Fruit fly (Drosophila melanogaster): ENCODE measurements around the gene Con.
A peak's percentile ranks its signal among the peaks of the same experiment; 100 is the strongest.

The Con gene

dm6 chr3L:4966749-4967148 is 112.1 kb downstream of the Con start (continued):
- TF ChIP-seq Max (GFP tag; optimal IDR thresholded peaks at IDR 0.05) (no peak), D19A (tag; optimal IDR thresholded peaks at IDR 0.05) (peak; percentile 89), Fer1 (GFP tag; optimal IDR thresholded peaks at IDR 0.05) (peak; percentile 29), ssp (GFP tag; IDR thresholded peaks at IDR 0.05) (no peak), CG11504 (tag; optimal IDR thresholded peaks at IDR 0.05) (peak; percentile 46), CG7556 (GFP tag; optimal IDR thresholded peaks at IDR 0.05) (peak; percentile 29), chinmo (GFP tag; IDR thresholded peaks at IDR 0.05; ENCODE audit: partially characterized antibody) (no peak), bowl (GFP tag; IDR thresholded peaks at IDR 0.05) (no peak)

- no peak for TF ChIP-seq CG8478 (optimal IDR thresholded peaks at IDR 0.05)
- TF ChIP-seq CG4360 (GFP tag; IDR thresholded peaks at IDR 0.05) = no peak
- no peak for TF ChIP-seq CG2199 (GFP tag; IDR thresholded peaks at IDR 0.05)
- TF ChIP-seq Scr (GFP tag; IDR thresholded peaks at IDR 0.05; ENCODE audit: partially characterized antibody) = no peak
- no peak for TF ChIP-seq NfI (GFP tag; optimal IDR thresholded peaks at IDR 0.05)
- peak in 1 of 2 experiments; percentile 22 for TF ChIP-seq Hr51 (GFP tag; optimal IDR thresholded peaks at IDR 0.05)
- no peak for TF ChIP-seq vvl (GFP tag; IDR thresholded peaks at IDR 0.05)
- TF ChIP-seq CG7839 (tag; optimal IDR thresholded peaks at IDR 0.05) = peak; percentile 26
- no peak for TF ChIP-seq Lhr (GFP tag; optimal IDR thresholded peaks at IDR 0.05)
- TF ChIP-seq emc (GFP tag; optimal IDR thresholded peaks at IDR 0.05) = no peak
- TF ChIP-seq CG18619 (GFP tag; optimal IDR thresholded peaks at IDR 0.05) = no peak
- TF ChIP-seq CG12659 (GFP tag; optimal IDR thresholded peaks at IDR 0.05) = no peak
- peak; percentile 25 for TF ChIP-seq CG15269 (tag; optimal IDR thresholded peaks at IDR 0.05)
- TF ChIP-seq Optix (GFP tag; IDR thresholded peaks at IDR 0.05) = no peak
- TF ChIP-seq stwl (tag; optimal IDR thresholded peaks at IDR 0.05) = no peak
- peak; percentile 66 for TF ChIP-seq Med (GFP tag)
- TF ChIP-seq her (GFP tag; optimal IDR thresholded peaks at IDR 0.05) = no peak
- no peak for TF ChIP-seq chif (GFP tag; optimal IDR thresholded peaks at IDR 0.05)
- peak; percentile 22 for TF ChIP-seq CG30403 (GFP tag; optimal IDR thresholded peaks at IDR 0.05)
- peak; percentile 56; the same call in 2 of the 3 replicates for TF ChIP-seq row (GFP tag; IDR thresholded peaks at IDR 0.05)
- no peak for TF ChIP-seq btn (GFP tag; optimal IDR thresholded peaks at IDR 0.05)
- TF ChIP-seq Asciz (GFP tag; optimal IDR thresholded peaks at IDR 0.05) = no peak
- TF ChIP-seq CG7928 (GFP tag; optimal IDR thresholded peaks at IDR 0.05) = no peak
- TF ChIP-seq CG14965 (GFP tag; optimal IDR thresholded peaks at IDR 0.05; ENCODE audit: borderline replicate concordance) = no peak
- TF ChIP-seq ham (GFP tag; IDR thresholded peaks at IDR 0.05) = no peak
- TF ChIP-seq CG11398 (GFP tag; optimal IDR thresholded peaks at IDR 0.05) = no peak
- TF ChIP-seq phol (tag; optimal IDR thresholded peaks at IDR 0.05) = peak; percentile 1
- no peak for TF ChIP-seq Bgb (GFP tag; IDR thresholded peaks at IDR 0.05; ENCODE audit: partially characterized antibody)
- TF ChIP-seq CG16779 (GFP tag; IDR thresholded peaks at IDR 0.05) = no peak
- no peak for TF ChIP-seq grn (GFP tag; optimal IDR thresholded peaks at IDR 0.05)
- no peak for TF ChIP-seq slou (GFP tag; optimal IDR thresholded peaks at IDR 0.05)
- no peak for TF ChIP-seq CG10209 (GFP tag; optimal IDR thresholded peaks at IDR 0.05)
- TF ChIP-seq dmrt99B (tag; optimal IDR thresholded peaks at IDR 0.05) = peak; percentile 7
- no peak for TF ChIP-seq CG14860 (GFP tag; IDR thresholded peaks at IDR 0.05; ENCODE audit: partially characterized antibody)
- no peak for TF ChIP-seq CG31388 (GFP tag; optimal IDR thresholded peaks at IDR 0.05)
- TF ChIP-seq CG9817 (tag; optimal IDR thresholded peaks at IDR 0.05) = no peak
- TF ChIP-seq Hr39 (optimal IDR thresholded peaks at IDR 0.05) = no peak
- peak; percentile 23 for TF ChIP-seq Xbp1 (GFP tag; optimal IDR thresholded peaks at IDR 0.05)
- TF ChIP-seq CG6689 (GFP tag; IDR thresholded peaks at IDR 0.05) = 0 out of 2 replicates have a peak, but pooled peaks have one; percentile 12
- TF ChIP-seq CG14014 (GFP tag; IDR thresholded peaks at IDR 0.05) = 0 out of 2 replicates have a peak, but pooled peaks have one; percentile 8
- peak; percentile 19; the same call in 1 of the 2 replicates for TF ChIP-seq CG9215 (GFP tag; IDR thresholded peaks at IDR 0.05)
- no peak for TF ChIP-seq dpn (GFP tag; optimal IDR thresholded peaks at IDR 0.05)
Observed at dm6 chr3L:4929781-4930180, 149.1 kb downstream of the Con start.

Data from whole organism, embryonic.